ENCODE assay signal across 7 worm cellular contexts in genomic region chrIV:12127838-12128237, ce11.
TF ChIP-seq lines count a peak whose summit lies in the region.

No protein-coding gene starts in this region.

TF ChIP-seq in whole organism, L1 larva, 84 proteins besides CTCF, POLR2A, EP300 and RAD21 (continues in another document):
- TF ChIP-seq unc-130 (tag; optimal IDR thresholded peaks at IDR 0.05; lab: Kevin White, UChicago) (no peak), ztf-11 (tag; optimal IDR thresholded peaks at IDR 0.05; lab: Kevin White, UChicago) (no peak), lin-15B (tag; optimal IDR thresholded peaks at IDR 0.05; lab: Kevin White, UChicago) (no peak), irx-1 (tag; optimal IDR thresholded peaks at IDR 0.05; lab: Kevin White, UChicago) (no peak), ceh-82 (tag; optimal IDR thresholded peaks at IDR 0.05; lab: Kevin White, UChicago) (peak in 1 of 3 experiments; percentile 10), nhr-85 (tag; lab: Kevin White, UChicago) (peak; percentile 60), alr-1 (tag; optimal IDR thresholded peaks at IDR 0.05; lab: Kevin White, UChicago; ENCODE audit: borderline replicate concordance) (no peak), xbp-1 (tag; optimal IDR thresholded peaks at IDR 0.05; lab: Kevin White, UChicago) (no peak), lin-14 (GFP tag; optimal IDR thresholded peaks at IDR 0.05; lab: Kevin White, UChicago) (peak; percentile 60), efl-1 (optimal IDR thresholded peaks at IDR 0.05; lab: Kevin White, UChicago) (no peak), efl-1 (GFP tag; optimal IDR thresholded peaks at IDR 0.05 in 1 of 2; lab: Kevin White, UChicago) (peak in 1 of 2 experiments; percentile 76), egl-27 (tag; optimal IDR thresholded peaks at IDR 0.05; lab: Kevin White, UChicago) (no peak), nhr-77 (tag; optimal IDR thresholded peaks at IDR 0.05; lab: Kevin White, UChicago) (no peak)

TF ChIP-seq in whole organism, L2 larva, 48 proteins besides CTCF, POLR2A, EP300 and RAD21:
- TF ChIP-seq lsy-2 (tag; optimal IDR thresholded peaks at IDR 0.05; lab: Kevin White, UChicago) (peak in 1 of 2 experiments; percentile 43), lin-39 (tag; optimal IDR thresholded peaks at IDR 0.05; lab: Kevin White, UChicago) (no peak), unc-55 (GFP tag; optimal IDR thresholded peaks at IDR 0.05; lab: Kevin White, UChicago) (peak; percentile 31), ztf-1 (GFP tag; conservative IDR thresholded peaks at IDR 0.05; lab: Robert Waterston, UW) (no peak), ztf-11 (tag; optimal IDR thresholded peaks at IDR 0.05; lab: Kevin White, UChicago) (no peak), elt-1 (tag; optimal IDR thresholded peaks at IDR 0.05; lab: Kevin White, UChicago) (no peak), nhr-237 (tag; optimal IDR thresholded peaks at IDR 0.05; lab: Kevin White, UChicago) (no peak), nhr-129 (tag; optimal IDR thresholded peaks at IDR 0.05; lab: Kevin White, UChicago) (peak; percentile 73)

TF ChIP-seq in whole organism, L3 larva, 47 proteins besides CTCF, POLR2A, EP300 and RAD21:
- TF ChIP-seq pha-4 (tag; optimal IDR thresholded peaks at IDR 0.05; lab: Kevin White, UChicago): peak; percentile 13
- TF ChIP-seq nfya-1 (tag; optimal IDR thresholded peaks at IDR 0.05; lab: Kevin White, UChicago; ENCODE audit: insufficient read depth): peak; percentile 42
- no peak for TF ChIP-seq ztf-4 (tag; optimal IDR thresholded peaks at IDR 0.05; lab: Kevin White, UChicago)
- TF ChIP-seq nhr-25 (tag; optimal IDR thresholded peaks at IDR 0.05; lab: Kevin White, UChicago): peak; percentile 27

TF ChIP-seq in whole organism, L4 larva, 104 proteins besides CTCF, POLR2A, EP300 and RAD21 (continues in another document):
- no peak for TF ChIP-seq pqm-1 (tag; optimal IDR thresholded peaks at IDR 0.05; lab: Kevin White, UChicago)
- no peak for TF ChIP-seq F49E8.2 (tag; optimal IDR thresholded peaks at IDR 0.05; lab: Kevin White, UChicago; ENCODE audit: borderline replicate concordance)
- no peak for TF ChIP-seq ceh-28 (tag; optimal IDR thresholded peaks at IDR 0.05; lab: Kevin White, UChicago)
- no peak for TF ChIP-seq set-16 (GFP tag; IDR thresholded peaks at IDR 0.05; lab: Robert Waterston, UW)
- no peak for TF ChIP-seq dmd-9 (GFP tag; IDR thresholded peaks at IDR 0.05; lab: Robert Waterston, UW)
- TF ChIP-seq vab-7 (GFP tag; IDR thresholded peaks at IDR 0.05; lab: Robert Waterston, UW): no peak
- TF ChIP-seq zip-11 (GFP tag; IDR thresholded peaks at IDR 0.05; lab: Robert Waterston, UW): no peak
- no peak for TF ChIP-seq snpc-4 (tag; optimal IDR thresholded peaks at IDR 0.05; lab: Kevin White, UChicago)
- TF ChIP-seq dve-1 (tag; optimal IDR thresholded peaks at IDR 0.05; lab: Kevin White, UChicago; ENCODE audit: insufficient read depth): no peak
- no peak for TF ChIP-seq lin-15B (tag; optimal IDR thresholded peaks at IDR 0.05; lab: Kevin White, UChicago)
- TF ChIP-seq hmg-1.1 (GFP tag; IDR thresholded peaks at IDR 0.05; lab: Robert Waterston, UW): 0 out of 2 replicates have a peak, but pooled peaks have one; percentile 12
- no peak for TF ChIP-seq spr-1 (tag; optimal IDR thresholded peaks at IDR 0.05; lab: Kevin White, UChicago)
- TF ChIP-seq pha-4 (GFP tag; IDR thresholded peaks at IDR 0.05; lab: Robert Waterston, UW): no peak
- TF ChIP-seq pha-4 (tag; optimal IDR thresholded peaks at IDR 0.05; lab: Kevin White, UChicago): peak; percentile 12
- no peak for TF ChIP-seq egl-27 (tag; optimal IDR thresholded peaks at IDR 0.05; lab: Kevin White, UChicago)
- no peak for TF ChIP-seq Y105C5A.15 (GFP tag; IDR thresholded peaks at IDR 0.05; lab: Robert Waterston, UW)
- TF ChIP-seq jun-1 (tag; optimal IDR thresholded peaks at IDR 0.05; lab: Kevin White, UChicago): no peak

TF ChIP-seq in whole organism, late embryonic, 69 proteins besides CTCF, POLR2A, EP300 and RAD21:
- TF ChIP-seq nfya-1 (tag; optimal IDR thresholded peaks at IDR 0.05; lab: Kevin White, UChicago): peak; percentile 10
- no peak for TF ChIP-seq hlh-15 (tag; optimal IDR thresholded peaks at IDR 0.05; lab: Kevin White, UChicago)
- TF ChIP-seq ceh-34 (tag; optimal IDR thresholded peaks at IDR 0.05; lab: Kevin White, UChicago): no peak
- TF ChIP-seq fkh-6 (tag; optimal IDR thresholded peaks at IDR 0.05; lab: Kevin White, UChicago): no peak
TF ChIP-seq in whole organism, late embryonic: peak in this region for 1.

TF ChIP-seq in whole organism, mixed stage, embryonic, 35 proteins besides CTCF, POLR2A, EP300 and RAD21:
- no peak for TF ChIP-seq elt-1 (tag; optimal IDR thresholded peaks at IDR 0.05; lab: Kevin White, UChicago; ENCODE audit: borderline replicate concordance, insufficient read depth)
- peak; percentile 6 for TF ChIP-seq lsy-2 (tag; optimal IDR thresholded peaks at IDR 0.05; lab: Kevin White, UChicago)

TF ChIP-seq in whole organism, young adult, 124 proteins besides CTCF, POLR2A, EP300 and RAD21:
- TF ChIP-seq cebp-2 (GFP tag; IDR thresholded peaks at IDR 0.05; lab: Robert Waterston, UW): 0 out of 2 replicates have a peak, but pooled peaks have one; percentile 41
- TF ChIP-seq bed-2 (GFP tag; IDR thresholded peaks at IDR 0.05; lab: Robert Waterston, UW): no peak
- no peak for TF ChIP-seq snpc-4 (GFP tag; optimal IDR thresholded peaks at IDR 0.05; lab: Kevin White, UChicago)
- no peak for TF ChIP-seq snpc-4 (tag; optimal IDR thresholded peaks at IDR 0.05; lab: Kevin White, UChicago)
- 0 out of 2 replicates have a peak, but pooled peaks have one; percentile 24 for TF ChIP-seq cebp-1 (GFP tag; IDR thresholded peaks at IDR 0.05; lab: Robert Waterston, UW)
- peak; percentile 59 for TF ChIP-seq cebp-1 (tag; optimal IDR thresholded peaks at IDR 0.05; lab: Kevin White, UChicago)
- no peak for TF ChIP-seq nfya-2 (GFP tag; IDR thresholded peaks at IDR 0.05; lab: Robert Waterston, UW)
